Worm (Caenorhabditis elegans): Measurements from ENCODE around the gene wdr-5.1.

Gene wdr-5.1

ce11 chrIII:3704967-3705366 is at the start of gene wdr-5.1:
TSS of gene wdr-5.1 (plus strand) at chrIII:3705285.
- TF ChIP-seq nhr-12 (tag; optimal IDR thresholded peaks at IDR 0.05), result no peak
- no peak for TF ChIP-seq ceh-9 (tag; optimal IDR thresholded peaks at IDR 0.05)
- TF ChIP-seq tbx-2 (tag; optimal IDR thresholded peaks at IDR 0.05), result no peak
- TF ChIP-seq daf-12 (tag; optimal IDR thresholded peaks at IDR 0.05), result no peak
- TF ChIP-seq elt-1 (tag; optimal IDR thresholded peaks at IDR 0.05), result no peak
- TF ChIP-seq fos-1 (tag; optimal IDR thresholded peaks at IDR 0.05), result no peak
- no peak for TF ChIP-seq nhr-76 (tag; optimal IDR thresholded peaks at IDR 0.05)
- no peak for TF ChIP-seq skn-1 (tag; optimal IDR thresholded peaks at IDR 0.05)
- TF ChIP-seq nfya-1 (tag; optimal IDR thresholded peaks at IDR 0.05; ENCODE audit: insufficient read depth), result peak; percentile 45
- no peak for TF ChIP-seq ztf-11 (tag; optimal IDR thresholded peaks at IDR 0.05)
- no peak for TF ChIP-seq ceh-16 (tag; optimal IDR thresholded peaks at IDR 0.05)
- TF ChIP-seq ZK546.5 (tag; optimal IDR thresholded peaks at IDR 0.05), result no peak
- no peak for TF ChIP-seq nhr-11 (tag; optimal IDR thresholded peaks at IDR 0.05)
- no peak for TF ChIP-seq nhr-237 (tag; optimal IDR thresholded peaks at IDR 0.05)
- TF ChIP-seq nhr-28 (tag; optimal IDR thresholded peaks at IDR 0.05), result no peak
- TF ChIP-seq ama-1 (optimal IDR thresholded peaks at IDR 0.05), result peak; percentile 64
- TF ChIP-seq unc-39 (tag; optimal IDR thresholded peaks at IDR 0.05), result no peak
- TF ChIP-seq nhr-77 (tag; optimal IDR thresholded peaks at IDR 0.05), result no peak
- peak; percentile 48 for TF ChIP-seq nhr-43 (tag; optimal IDR thresholded peaks at IDR 0.05; ENCODE audit: poor library complexity, severe bottlenecking)
- no peak for TF ChIP-seq lin-39 (tag; optimal IDR thresholded peaks at IDR 0.05)
- peak; percentile 46 for TF ChIP-seq hmg-11 (tag; optimal IDR thresholded peaks at IDR 0.05)
- TF ChIP-seq pha-4 (tag; optimal IDR thresholded peaks at IDR 0.05), result peak; percentile 37
- TF ChIP-seq eor-1 (tag; optimal IDR thresholded peaks at IDR 0.05), result no peak
- no peak for TF ChIP-seq jun-1 (tag; optimal IDR thresholded peaks at IDR 0.05)
- TF ChIP-seq fkh-2 (tag; optimal IDR thresholded peaks at IDR 0.05), result no peak
- TF ChIP-seq sea-2 (GFP tag; optimal IDR thresholded peaks at IDR 0.05), result no peak
- TF ChIP-seq nhr-25 (tag; optimal IDR thresholded peaks at IDR 0.05), result peak; percentile 30
- peak; percentile 52 for TF ChIP-seq nhr-23 (tag; optimal IDR thresholded peaks at IDR 0.05)
- no peak for TF ChIP-seq ztf-4 (tag; optimal IDR thresholded peaks at IDR 0.05)
- TF ChIP-seq lin-15B (tag; optimal IDR thresholded peaks at IDR 0.05), result peak; percentile 43
- TF ChIP-seq egl-27 (tag; optimal IDR thresholded peaks at IDR 0.05), result no peak
- no peak for TF ChIP-seq ceh-82 (tag; optimal IDR thresholded peaks at IDR 0.05)
- no peak for TF ChIP-seq egl-5 (tag; optimal IDR thresholded peaks at IDR 0.05)
- no peak for TF ChIP-seq mdl-1 (tag; optimal IDR thresholded peaks at IDR 0.05)
- no peak for TF ChIP-seq pqm-1 (tag; optimal IDR thresholded peaks at IDR 0.05)
- TF ChIP-seq ceh-28 (tag; optimal IDR thresholded peaks at IDR 0.05), result no peak
- no peak for TF ChIP-seq mml-1 (tag; optimal IDR thresholded peaks at IDR 0.05)
- TF ChIP-seq snpc-4 (tag; optimal IDR thresholded peaks at IDR 0.05), result no peak
- TF ChIP-seq elt-3 (tag; optimal IDR thresholded peaks at IDR 0.05), result no peak

ce11 chrIII:3657479-3657878 is 47.6 kb upstream of the wdr-5.1 start, which contains the start of gene C46F11.5:
TSS of gene C46F11.5 (minus strand) at chrIII:3657606.
- no peak for TF ChIP-seq nhr-237 (tag; optimal IDR thresholded peaks at IDR 0.05)
- TF ChIP-seq ceh-28 (tag; optimal IDR thresholded peaks at IDR 0.05), result peak; percentile 57
- TF ChIP-seq sea-2 (GFP tag; optimal IDR thresholded peaks at IDR 0.05), result no peak
- TF ChIP-seq mdl-1 (tag; optimal IDR thresholded peaks at IDR 0.05), result no peak

ce11 chrIII:3664224-3664623 is 40.9 kb upstream of the wdr-5.1 start, which contains the start of gene C46F11.4:
TSS of gene C46F11.4 (minus strand) at chrIII:3664304.
- TF ChIP-seq elt-2 (tag; optimal IDR thresholded peaks at IDR 0.05), result peak; percentile 15
- TF ChIP-seq lin-39 (tag; optimal IDR thresholded peaks at IDR 0.05), result peak; percentile 45
- peak; percentile 63 for TF ChIP-seq pha-4 (tag; optimal IDR thresholded peaks at IDR 0.05)
- peak; percentile 88 for TF ChIP-seq hmg-11 (tag; optimal IDR thresholded peaks at IDR 0.05)
- TF ChIP-seq unc-39 (tag; optimal IDR thresholded peaks at IDR 0.05), result no peak
- TF ChIP-seq fos-1 (tag; optimal IDR thresholded peaks at IDR 0.05), result no peak
- TF ChIP-seq ztf-11 (tag; optimal IDR thresholded peaks at IDR 0.05), result no peak
- TF ChIP-seq nfya-1 (tag; optimal IDR thresholded peaks at IDR 0.05; ENCODE audit: insufficient read depth), result peak; percentile 43
- no peak for TF ChIP-seq egl-5 (tag; optimal IDR thresholded peaks at IDR 0.05)

Data from whole organism, L3 larva.